Fruit fly (Drosophila melanogaster) whole organism, embryonic: ENCODE results near the gene Nph.
A peak's percentile ranks its signal among the peaks of the same experiment; 100 is the strongest.

Experiments used
- Abd-B ChIP-seq: fragments of 200-800 bp; sonication (Bioruptor generic); optimal IDR thresholded peaks from 2 replicates; lab custom pipeline; 2018; ENCODE audit warnings: missing biosample characterization, mild to moderate bottlenecking, missing genetic modification characterization, moderate library complexity
- Blimp-1 ChIP-seq: fragments of 200-800 bp; sonication (Bioruptor generic); optimal IDR thresholded peaks from 3 replicates; lab custom pipeline; 2018; ENCODE audit warnings: missing biosample characterization, missing genetic modification characterization, mild to moderate bottlenecking, moderate library complexity, missing genetic modification reagents
- CG1024 ChIP-seq: fragments of 200-800 bp; sonication (Bioruptor generic); IDR thresholded peaks from 2 replicates; pipeline ENCODE4 v1.3.6; 2022; ENCODE audit warnings: missing biosample characterization, missing genetic modification characterization
- CG10321 ChIP-seq: fragments of 200-800 bp; sonication (Bioruptor generic); IDR thresholded peaks from 2 replicates; pipeline ENCODE4 v1.3.6; 2022; ENCODE audit warnings: missing biosample characterization, missing genetic modification characterization
- CG11085 ChIP-seq: fragments of 200-800 bp; sonication (Bioruptor generic); IDR thresholded peaks from 2 replicates; pipeline ENCODE4 v1.3.6; 2022; ENCODE audit warnings: missing biosample characterization, missing genetic modification characterization
- CG11247 ChIP-seq: fragments of 200-800 bp; sonication (Bioruptor generic); IDR thresholded peaks from 2 replicates; pipeline ENCODE4 v1.3.6; 2022; ENCODE audit warnings: missing biosample characterization, missing genetic modification characterization
- CG11560 ChIP-seq: fragments of 200-800 bp; sonication (Bioruptor generic); IDR thresholded peaks from 3 replicates; pipeline ENCODE4 v1.3.6; 2022; ENCODE audit warnings: missing biosample characterization, missing genetic modification characterization
- CG13287 ChIP-seq: fragments of 200-800 bp; sonication (Bioruptor generic); IDR thresholded peaks from 2 replicates; pipeline ENCODE4 v1.3.6; 2022; ENCODE audit warnings: missing biosample characterization, missing genetic modification characterization; ENCODE audit not compliant: partially characterized antibody
- CG13775 ChIP-seq: fragments of 200-800 bp; sonication (Bioruptor generic); optimal IDR thresholded peaks from 3 replicates; lab custom pipeline; 2017; ENCODE audit warnings: missing biosample characterization, mild to moderate bottlenecking, missing genetic modification characterization
- CG14860 ChIP-seq: fragments of 200-800 bp; sonication (Bioruptor generic); IDR thresholded peaks from 3 replicates; pipeline ENCODE4 v1.3.6; 2022; ENCODE audit warnings: missing biosample characterization, missing genetic modification characterization; ENCODE audit not compliant: partially characterized antibody
- CG15514 ChIP-seq: fragments of 200-800 bp; sonication (Bioruptor generic); optimal IDR thresholded peaks from 3 replicates; lab custom pipeline; 2017; ENCODE audit warnings: missing biosample characterization, missing genetic modification characterization, mild to moderate bottlenecking, moderate library complexity, missing genetic modification reagents
- CG15601 ChIP-seq: fragments of 200-800 bp; sonication (Bioruptor generic); optimal IDR thresholded peaks from 3 replicates; lab custom pipeline; 2019; ENCODE audit warnings: missing biosample characterization, mild to moderate bottlenecking, missing genetic modification characterization, moderate library complexity
- CG42726 ChIP-seq: fragments of 200-800 bp; sonication (Bioruptor generic); IDR thresholded peaks from 2 replicates; pipeline ENCODE4 v1.3.6; 2022; ENCODE audit warnings: missing biosample characterization, missing genetic modification characterization; ENCODE audit not compliant: partially characterized antibody
- CG6791 ChIP-seq: fragments of 200-800 bp; sonication (Bioruptor generic); IDR thresholded peaks from 3 replicates; pipeline ENCODE4 v1.3.6; 2022; ENCODE audit warnings: missing biosample characterization, missing genetic modification characterization; ENCODE audit not compliant: partially characterized antibody
- CG8765 ChIP-seq: fragments of 200-800 bp; sonication (Bioruptor generic); IDR thresholded peaks from 2 replicates; pipeline ENCODE4 v1.3.6; 2022; ENCODE audit warnings: missing biosample characterization, missing genetic modification characterization
- CG9609 ChIP-seq: fragments of 200-800 bp; sonication (Bioruptor generic); optimal IDR thresholded peaks from 3 replicates; lab custom pipeline; 2016; ENCODE audit warnings: missing biosample characterization, missing genetic modification characterization
- D ChIP-seq, 2 experiments: fragments of 200-800 bp in 1 of 2; fragments of >200 bp in 1 of 2; sonication (Bioruptor generic) in 1 of 2; optimal IDR thresholded peaks; 2 replicates in 1 of 2; 3 replicates in 1 of 2; lab custom pipeline; 2017; ENCODE audit warnings: mild to moderate bottlenecking in 1 of 2, missing biosample characterization in 1 of 2, missing genetic modification characterization in 1 of 2, missing genetic modification reagents in 1 of 2
- Dek ChIP-seq: fragments of 200-800 bp; sonication (Bioruptor generic); optimal IDR thresholded peaks from 3 replicates; lab custom pipeline; 2019; ENCODE audit warnings: missing biosample characterization, mild to moderate bottlenecking, missing genetic modification characterization, moderate library complexity
- HLHmδ ChIP-seq: fragments of 200-800 bp; sonication (Bioruptor generic); optimal IDR thresholded peaks from 2 replicates; lab custom pipeline; 2018; ENCODE audit warnings: missing biosample characterization, mild to moderate bottlenecking, missing genetic modification characterization, moderate library complexity
- Hmr ChIP-seq: fragments of 200-800 bp; sonication (Bioruptor generic); optimal IDR thresholded peaks from 3 replicates; lab custom pipeline; 2017; ENCODE audit warnings: mild to moderate bottlenecking, missing biosample characterization, missing genetic modification reagents, missing genetic modification characterization
- Hr78 ChIP-seq, 2 experiments: fragments of 200-800 bp in 1 of 2; fragments of >200 bp in 1 of 2; sonication (Bioruptor generic) in 1 of 2; optimal IDR thresholded peaks; 2 replicates each; lab custom pipeline; 2017 to 2019; ENCODE audit warnings: missing biosample characterization in 2 of 2, missing genetic modification characterization in 2 of 2, mild to moderate bottlenecking in 1 of 2, moderate library complexity in 1 of 2
- MTF-1 ChIP-seq: fragments of 200-800 bp; sonication (Bioruptor generic); optimal IDR thresholded peaks from 2 replicates; lab custom pipeline; 2018; ENCODE audit warnings: missing biosample characterization, mild to moderate bottlenecking, missing genetic modification characterization, borderline replicate concordance
- Meics ChIP-seq: fragments of 200-800 bp; sonication (Bioruptor generic); optimal IDR thresholded peaks from 2 replicates; lab custom pipeline; 2017; ENCODE audit warnings: missing biosample characterization, mild to moderate bottlenecking, missing genetic modification characterization
- NK7.1 ChIP-seq: fragments of 200-800 bp; sonication (Bioruptor generic); optimal IDR thresholded peaks from 3 replicates; lab custom pipeline; 2016; ENCODE audit warnings: missing biosample characterization, missing genetic modification characterization
- PHDP ChIP-seq: fragments of 200-800 bp; sonication (Bioruptor generic); optimal IDR thresholded peaks from 3 replicates; lab custom pipeline; 2018; ENCODE audit warnings: missing biosample characterization, mild to moderate bottlenecking, missing genetic modification characterization, moderate library complexity
- Scr ChIP-seq: fragments of 200-800 bp; sonication (Bioruptor generic); IDR thresholded peaks from 2 replicates; pipeline ENCODE4 v1.3.6; 2022; ENCODE audit warnings: missing biosample characterization, missing genetic modification characterization; ENCODE audit not compliant: partially characterized antibody
- Sin3A ChIP-seq: fragments of >200 bp; optimal IDR thresholded peaks from 2 replicates; lab custom pipeline; 2018
- abd-A ChIP-seq: fragments of 200-800 bp; sonication (Bioruptor generic); optimal IDR thresholded peaks from 3 replicates; lab custom pipeline; 2019; ENCODE audit warnings: missing biosample characterization, mild to moderate bottlenecking, missing genetic modification characterization, moderate library complexity
- cato ChIP-seq: fragments of 200-800 bp; sonication (Bioruptor generic); optimal IDR thresholded peaks from 2 replicates; lab custom pipeline; 2016; ENCODE audit warnings: missing biosample characterization, missing genetic modification characterization, borderline replicate concordance
- dmrt99B ChIP-seq: fragments of 200-800 bp; sonication (Bioruptor generic); optimal IDR thresholded peaks from 2 replicates; lab custom pipeline; 2018; ENCODE audit warnings: missing biosample characterization, mild to moderate bottlenecking, missing genetic modification characterization, moderate library complexity
- dysf ChIP-seq: fragments of 200-800 bp; sonication (Bioruptor generic); IDR thresholded peaks from 3 replicates; pipeline ENCODE4 v1.3.6; 2022; ENCODE audit warnings: missing biosample characterization, missing genetic modification characterization
- esg ChIP-seq: fragments of 200-800 bp; sonication (Bioruptor generic); conservative IDR thresholded peaks from 2 replicates; pipeline ENCODE4 v1.3.6; 2022; ENCODE audit warnings: missing biosample characterization, missing genetic modification characterization
- ftz-f1 ChIP-seq: fragments of 200-800 bp; sonication (Bioruptor generic); optimal IDR thresholded peaks from 2 replicates; lab custom pipeline; 2016; ENCODE audit warnings: missing biosample characterization, missing genetic modification characterization
- gro ChIP-seq: fragments of 200-800 bp; sonication (Bioruptor generic); optimal IDR thresholded peaks from 2 replicates; lab custom pipeline; 2016; ENCODE audit warnings: missing biosample characterization, missing genetic modification characterization
- insv ChIP-seq, 2 experiments: fragments of 200-800 bp; sonication (Bioruptor generic); optimal IDR thresholded peaks; 3 replicates each; lab custom pipeline; 2016 to 2018; ENCODE audit warnings: missing biosample characterization in 2 of 2, missing genetic modification characterization in 2 of 2
- inv ChIP-seq: fragments of 200-800 bp; sonication (Bioruptor generic); IDR thresholded peaks from 2 replicates; pipeline ENCODE4 v1.3.6; 2022; ENCODE audit warnings: missing biosample characterization, missing genetic modification characterization; ENCODE audit not compliant: partially characterized antibody
- mld ChIP-seq: fragments of 200-800 bp; sonication (Bioruptor generic); IDR thresholded peaks from 3 replicates; pipeline ENCODE4 v1.3.6; 2022; ENCODE audit warnings: missing biosample characterization, missing genetic modification characterization; ENCODE audit not compliant: partially characterized antibody
- nmo ChIP-seq: fragments of 200-800 bp; sonication (Bioruptor generic); optimal IDR thresholded peaks from 2 replicates; lab custom pipeline; 2018; ENCODE audit warnings: missing biosample characterization, mild to moderate bottlenecking, missing genetic modification characterization, moderate library complexity
- pfk ChIP-seq: fragments of 200-800 bp; sonication (Bioruptor generic); optimal IDR thresholded peaks from 2 replicates; lab custom pipeline; 2018; ENCODE audit warnings: missing biosample characterization, mild to moderate bottlenecking, missing genetic modification characterization, moderate library complexity
- pnt ChIP-seq: fragments of 200-800 bp; sonication (Bioruptor generic); optimal IDR thresholded peaks from 3 replicates; lab custom pipeline; 2016; ENCODE audit warnings: missing biosample characterization, missing genetic modification characterization
- prd ChIP-seq, 3 experiments: fragments of >200 bp in 2 of 3; fragments of 200-800 bp in 1 of 3; sonication (Bioruptor generic) in 1 of 3; optimal IDR thresholded peaks in 2 of 3; IDR thresholded peaks in 1 of 3; 2 replicates in 2 of 3; 3 replicates in 1 of 3; pipeline versions ENCODE4 v1.3.6 to Lab custom; 2017 to 2022; ENCODE audit warnings: missing biosample characterization in 1 of 3, missing genetic modification characterization in 1 of 3
- pzg ChIP-seq: fragments of 200-800 bp; sonication (Bioruptor generic); optimal IDR thresholded peaks from 3 replicates; lab custom pipeline; 2018; ENCODE audit warnings: missing biosample characterization, mild to moderate bottlenecking, missing genetic modification characterization, moderate library complexity
- ranshi ChIP-seq: fragments of 200-800 bp; sonication (Bioruptor generic); IDR thresholded peaks from 2 replicates; pipeline ENCODE4 v1.3.6; 2022; ENCODE audit warnings: missing biosample characterization, missing genetic modification characterization
- seq ChIP-seq: fragments of 200-800 bp; sonication (Bioruptor generic); IDR thresholded peaks from 2 replicates; pipeline ENCODE4 v1.3.6; 2022; ENCODE audit warnings: missing biosample characterization, missing genetic modification characterization
- shn ChIP-seq: fragments of 200-800 bp; sonication (Bioruptor generic); optimal IDR thresholded peaks from 3 replicates; lab custom pipeline; 2016; ENCODE audit warnings: missing biosample characterization, missing genetic modification characterization
- unc-4 ChIP-seq: fragments of 200-800 bp; sonication (Bioruptor generic); IDR thresholded peaks from 2 replicates; pipeline ENCODE4 v1.3.6; 2022; ENCODE audit warnings: missing biosample characterization, missing genetic modification characterization; ENCODE audit not compliant: partially characterized antibody
- wdn ChIP-seq: fragments of 200-800 bp; sonication (Bioruptor generic); IDR thresholded peaks from 2 replicates; pipeline ENCODE4 v1.3.6; 2022; ENCODE audit warnings: missing biosample characterization, missing genetic modification characterization

The Nph gene

dm6 chr3R:30022452-30023028 is 17.9 kb upstream of the Nph start, which contains the start of the genes RpS28a and Axn (continued):
- TF ChIP-seq dmrt99B (tag; lab: Kevin White, UChicago) (no peak), CG11247 (GFP tag; lab: Robert Waterston, UW) (no peak), cato (GFP tag; lab: Kevin White, UChicago) (no peak), ranshi (no peak), pnt (GFP tag; lab: Kevin White, UChicago) (peak; percentile 18), Sin3A (lab: Kevin White, UChicago) (peak; percentile 80), seq (GFP tag; lab: Robert Waterston, UW) (no peak), Hmr (GFP tag; lab: Kevin White, UChicago) (peak; percentile 45), wdn (no peak), Blimp-1 (GFP tag; lab: Kevin White, UChicago) (no peak), prd (optimal IDR thresholded peaks at IDR 0.05; lab: Kevin White, UChicago) (no peak), prd (GFP tag; IDR thresholded peaks at IDR 0.05; lab: Robert Waterston, UW) (0 out of 3 replicates have a peak, but pooled peaks have one; percentile 28), CG14860 (GFP tag; lab: Robert Waterston, UW) (no peak; the same call in 2 of the 3 replicates), NK7.1 (GFP tag; lab: Kevin White, UChicago) (no peak), CG42726 (GFP tag; lab: Robert Waterston, UW) (peak; percentile 59), CG10321 (GFP tag; lab: Robert Waterston, UW) (0 out of 2 replicates have a peak, but pooled peaks have one; percentile 6), shn (GFP tag; lab: Kevin White, UChicago) (no peak), CG11085 (GFP tag; lab: Robert Waterston, UW) (no peak), MTF-1 (GFP tag; lab: Kevin White, UChicago) (no peak), nmo (GFP tag; lab: Kevin White, UChicago) (peak; percentile 19), mld (no peak), CG8765 (GFP tag; lab: Robert Waterston, UW) (no peak), Abd-B (GFP tag; lab: Kevin White, UChicago) (no peak), dysf (GFP tag; lab: Robert Waterston, UW) (peak; percentile 37; the same call in 1 of the 3 replicates), Hr78 (GFP tag; optimal IDR thresholded peaks at IDR 0.05; lab: Kevin White, UChicago) (peak in 1 of 2 experiments; percentile 99), gro (GFP tag; lab: Kevin White, UChicago) (peak; percentile 1), CG15601 (tag; lab: Kevin White, UChicago) (peak; percentile 81), CG13775 (GFP tag; lab: Kevin White, UChicago) (no peak), D (optimal IDR thresholded peaks at IDR 0.05; lab: Kevin White, UChicago) (peak; percentile 81), D (GFP tag; optimal IDR thresholded peaks at IDR 0.05; lab: Kevin White, UChicago) (no peak), inv (GFP tag; lab: Robert Waterston, UW) (no peak), Dek (peak; percentile 1), HLHmδ (GFP tag; lab: Kevin White, UChicago) (peak; percentile 64), unc-4 (peak; percentile 51; the same call in 1 of the 2 replicates), CG6791 (peak; percentile 4; the same call in 1 of the 3 replicates), PHDP (no peak), esg (no peak), pfk (GFP tag; lab: Kevin White, UChicago) (no peak), abd-A (tag; lab: Kevin White, UChicago) (no peak), CG15514 (GFP tag; lab: Kevin White, UChicago) (peak; percentile 100), CG11560 (tag; lab: Robert Waterston, UW) (no peak), insv (GFP tag; optimal IDR thresholded peaks at IDR 0.05; lab: Kevin White, UChicago) (peak in 1 of 2 experiments; percentile 33), pzg (GFP tag; lab: Kevin White, UChicago) (peak; percentile 98), CG9609 (GFP tag; lab: Kevin White, UChicago) (peak; percentile 49), ftz-f1 (GFP tag; lab: Kevin White, UChicago) (peak; percentile 98), Meics (no peak), CG1024 (GFP tag; lab: Robert Waterston, UW) (no peak), Scr (GFP tag; lab: Robert Waterston, UW) (peak; percentile 58; the same call in 1 of the 2 replicates), CG13287 (peak; percentile 57)
